Worm (Caenorhabditis elegans) whole organism, young adult: ENCODE results near the gene D2024.5.

ENCODE experiments used
- B0035.1 ChIP-seq: sonication (generic microtip); optimal IDR thresholded peaks from 2 replicates; lab custom pipeline; 2016; ENCODE audit warnings: missing genetic modification characterization, mild to moderate bottlenecking, missing compliant biosample characterization, missing genotype, missing genetic modification reagents
- K12H6.12 ChIP-seq: fragments of 200-800 bp; sonication (Bioruptor generic); optimal IDR thresholded peaks from 2 replicates; lab custom pipeline; 2018; ENCODE audit warnings: mild to moderate bottlenecking, missing genetic modification characterization, missing compliant biosample characterization
- athp-1 ChIP-seq: sonication (generic microtip); optimal IDR thresholded peaks from 2 replicates; lab custom pipeline; 2017; ENCODE audit warnings: mild to moderate bottlenecking, missing genetic modification characterization, missing compliant biosample characterization
- die-1 ChIP-seq: sonication (generic microtip); optimal IDR thresholded peaks from 2 replicates; lab custom pipeline; 2016; ENCODE audit warnings: missing genotype, mild to moderate bottlenecking, missing genetic modification characterization, missing compliant biosample characterization
- nfyb-1 ChIP-seq: fragments of 200-800 bp; sonication (Bioruptor generic); IDR thresholded peaks from 2 replicates; pipeline ENCODE4 v1.3.6; 2022; ENCODE audit warnings: missing genetic modification reagents, missing genetic modification characterization, missing compliant biosample characterization

DNA sequence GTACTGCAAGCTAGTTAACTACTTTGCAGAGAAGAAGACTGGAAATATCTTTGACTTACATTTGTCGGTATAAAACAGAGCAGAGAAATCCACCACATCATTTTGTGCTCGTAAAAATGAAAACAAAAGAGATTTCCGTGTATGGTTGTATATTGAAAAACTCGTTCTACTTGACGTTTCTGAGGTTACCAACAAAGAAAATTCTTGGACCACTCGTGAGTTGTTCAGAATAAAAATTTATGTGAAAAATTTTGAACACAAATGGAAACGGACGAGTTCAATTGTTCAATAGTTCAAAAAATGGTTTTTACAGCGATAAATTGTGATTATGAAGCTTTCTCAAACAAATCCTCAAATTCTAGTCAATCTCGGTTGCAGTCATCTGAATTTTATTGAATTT lies 43.5 kb downstream of the D2024.5 start, which contains the start of gene clec-179:
- no peak for TF ChIP-seq die-1
- TF ChIP-seq athp-1 = no peak
- TF ChIP-seq B0035.1 (tag; lab: Kevin White, UChicago) = no peak
- no peak for TF ChIP-seq K12H6.12 (tag; lab: Kevin White, UChicago)
- TF ChIP-seq nfyb-1 (GFP tag; lab: Robert Waterston, UW) = no peak
